Worm (Caenorhabditis elegans) whole organism, L2 larva: ENCODE data around the gene AH10.4.
A peak's percentile ranks its signal among the peaks of the same experiment; 100 is the strongest.

ENCODE experiments used
- F13H6.1 ChIP-seq: sonication (generic microtip); optimal IDR thresholded peaks from 2 replicates; lab custom pipeline; 2016; ENCODE audit warnings: missing genetic modification characterization, missing compliant biosample characterization
- elt-3 ChIP-seq: sonication (generic microtip); optimal IDR thresholded peaks from 2 replicates; lab custom pipeline; 2017; ENCODE audit warnings: missing biosample characterization, missing genetic modification characterization
- gmeb-1 ChIP-seq: fragments of 150-350 bp; optimal IDR thresholded peaks from 2 replicates; lab custom pipeline; 2014; ENCODE audit warnings: missing biosample characterization, missing genetic modification characterization
- lin-13 ChIP-seq: fragments of 150-350 bp; optimal IDR thresholded peaks from 2 replicates; lab custom pipeline; 2014; ENCODE audit warnings: missing biosample characterization, missing genetic modification reagents, missing genetic modification characterization
- nhr-11 ChIP-seq: fragments of 150-350 bp; optimal IDR thresholded peaks from 2 replicates; lab custom pipeline; 2014; ENCODE audit warnings: missing biosample characterization, missing genetic modification characterization
- nhr-12 ChIP-seq: fragments of 150-350 bp; optimal IDR thresholded peaks from 2 replicates; lab custom pipeline; 2014; ENCODE audit warnings: missing biosample characterization, missing genetic modification characterization
- nhr-21 ChIP-seq: fragments of 150-350 bp; optimal IDR thresholded peaks from 2 replicates; lab custom pipeline; 2014; ENCODE audit warnings: missing biosample characterization, missing genetic modification characterization
- nhr-237 ChIP-seq: fragments of 150-350 bp; optimal IDR thresholded peaks from 2 replicates; lab custom pipeline; 2014; ENCODE audit warnings: missing biosample characterization, missing genetic modification characterization
- nhr-25 ChIP-seq: fragments of 150-350 bp; sonication (generic microtip); optimal IDR thresholded peaks from 3 replicates; lab custom pipeline; 2014; ENCODE audit warnings: missing biosample characterization, missing genetic modification characterization
- nhr-77 ChIP-seq: fragments of 150-350 bp; optimal IDR thresholded peaks from 2 replicates; lab custom pipeline; 2014; ENCODE audit warnings: missing biosample characterization, missing genetic modification characterization
- sma-3 ChIP-seq: sonication (generic microtip); optimal IDR thresholded peaks from 2 replicates; lab custom pipeline; 2016; ENCODE audit warnings: missing genetic modification reagents, missing genetic modification characterization, missing compliant biosample characterization
- sma-9 ChIP-seq, 2 experiments: fragments of 150-350 bp in 1 of 2; sonication (generic microtip) in 1 of 2; optimal IDR thresholded peaks; 2 replicates each; lab custom pipeline; 2014 to 2016; ENCODE audit warnings: missing genetic modification characterization in 2 of 2, mild to moderate bottlenecking in 1 of 2, missing biosample characterization in 1 of 2, missing compliant biosample characterization in 1 of 2, missing genetic modification reagents in 1 of 2, moderate library complexity in 1 of 2
- snpc-4 ChIP-seq: fragments of 150-350 bp; optimal IDR thresholded peaks from 2 replicates; lab custom pipeline; 2014; ENCODE audit warnings: missing biosample characterization, missing genetic modification characterization
- unc-55 ChIP-seq: fragments of 150-350 bp; sonication (generic microtip); optimal IDR thresholded peaks from 3 replicates; lab custom pipeline; 2014; ENCODE audit warnings: missing biosample characterization, missing genetic modification reagents, missing genetic modification characterization

ce11 chrV:14149125-14149524 lies 11.5 kb upstream of the AH10.4 start:
- TF ChIP-seq nhr-77 (tag; lab: Kevin White, UChicago) (no peak), unc-55 (GFP tag; lab: Kevin White, UChicago) (no peak), F13H6.1 (no peak), nhr-12 (no peak), gmeb-1 (no peak), sma-9 (GFP tag; optimal IDR thresholded peaks at IDR 0.05; lab: Kevin White, UChicago) (no peak), sma-9 (tag; optimal IDR thresholded peaks at IDR 0.05; lab: Kevin White, UChicago) (no peak), lin-13 (GFP tag; lab: Kevin White, UChicago) (no peak), sma-3 (GFP tag; lab: Kevin White, UChicago) (no peak), nhr-11 (tag; lab: Kevin White, UChicago) (no peak), nhr-25 (tag; lab: Kevin White, UChicago) (peak; percentile 26), elt-3 (tag; lab: Kevin White, UChicago) (no peak), snpc-4 (tag; lab: Kevin White, UChicago) (no peak), nhr-237 (tag; lab: Kevin White, UChicago) (no peak), nhr-21 (tag; lab: Kevin White, UChicago) (no peak)
